ENCODE assay signal across 1 fruit fly cellular context in genomic region chr2L:7436492-7437324, dm6.
TF ChIP-seq lines count a peak whose summit lies in the region.

No protein-coding gene starts in this region.

TF ChIP-seq in whole organism, embryonic, 481 proteins besides CTCF, POLR2A, EP300 and RAD21 (continued from another document and continues in another):
- no peak; the same call in 2 of the 3 replicates for TF ChIP-seq CG7357 (GFP tag; IDR thresholded peaks at IDR 0.05; lab: Robert Waterston, UW)
- TF ChIP-seq Hand (GFP tag; optimal IDR thresholded peaks at IDR 0.05; lab: Kevin White, UChicago), result peak; percentile 9
- peak; percentile 69 for TF ChIP-seq Xrp1 (GFP tag; IDR thresholded peaks at IDR 0.05; lab: Robert Waterston, UW)
- no peak for TF ChIP-seq hth (optimal IDR thresholded peaks at IDR 0.05; lab: Kevin White, UChicago)
- peak; percentile 72; the same call in 2 of the 3 replicates for TF ChIP-seq ase (GFP tag; IDR thresholded peaks at IDR 0.05; lab: Robert Waterston, UW)
- TF ChIP-seq CG4282 (GFP tag; optimal IDR thresholded peaks at IDR 0.05; lab: Kevin White, UChicago), result peak; percentile 52
- TF ChIP-seq nau (GFP tag; optimal IDR thresholded peaks at IDR 0.05; lab: Kevin White, UChicago), result peak; percentile 80
- TF ChIP-seq dmrt99B (tag; optimal IDR thresholded peaks at IDR 0.05; lab: Kevin White, UChicago), result peak; percentile 59
- TF ChIP-seq gfzf (GFP tag; optimal IDR thresholded peaks at IDR 0.05; lab: Kevin White, UChicago), result peak; percentile 4
- peak; percentile 86 for TF ChIP-seq MTF-1 (GFP tag; optimal IDR thresholded peaks at IDR 0.05; lab: Kevin White, UChicago; ENCODE audit: borderline replicate concordance)
- no peak for TF ChIP-seq dan (GFP tag; IDR thresholded peaks at IDR 0.05; lab: Robert Waterston, UW)
- no peak for TF ChIP-seq CG6654 (GFP tag; optimal IDR thresholded peaks at IDR 0.05; lab: Kevin White, UChicago)
- TF ChIP-seq gro (GFP tag; optimal IDR thresholded peaks at IDR 0.05; lab: Kevin White, UChicago), result peak; percentile 64
- TF ChIP-seq CG30020 (tag; optimal IDR thresholded peaks at IDR 0.05; lab: Kevin White, UChicago), result no peak
- peak; percentile 64 for TF ChIP-seq shn (GFP tag; optimal IDR thresholded peaks at IDR 0.05; lab: Kevin White, UChicago)
- no peak for TF ChIP-seq CG1832 (GFP tag; optimal IDR thresholded peaks at IDR 0.05; lab: Kevin White, UChicago)
- no peak for TF ChIP-seq CG9437 (GFP tag; optimal IDR thresholded peaks at IDR 0.05; lab: Kevin White, UChicago)
- no peak for TF ChIP-seq crol (GFP tag; IDR thresholded peaks at IDR 0.05; lab: Robert Waterston, UW)
- peak; percentile 42 for TF ChIP-seq wor (GFP tag; IDR thresholded peaks at IDR 0.05; lab: Robert Waterston, UW)
- peak; percentile 75 for TF ChIP-seq ranshi (GFP tag; IDR thresholded peaks at IDR 0.05; lab: Robert Waterston, UW)
- peak; percentile 89 for TF ChIP-seq caup (GFP tag; optimal IDR thresholded peaks at IDR 0.05; lab: Kevin White, UChicago; ENCODE audit: severe bottlenecking)
- 0 out of 2 replicates have a peak, but pooled peaks have one; percentile 20 for TF ChIP-seq ap (GFP tag; IDR thresholded peaks at IDR 0.05; lab: Robert Waterston, UW)
- no peak for TF ChIP-seq ssp (GFP tag; IDR thresholded peaks at IDR 0.05; lab: Robert Waterston, UW)
- no peak for TF ChIP-seq CG34224 (GFP tag; IDR thresholded peaks at IDR 0.05; lab: Robert Waterston, UW; ENCODE audit: partially characterized antibody)
- TF ChIP-seq CG15696 (tag; optimal IDR thresholded peaks at IDR 0.05; lab: Kevin White, UChicago), result peak; percentile 2
- peak; percentile 67 for TF ChIP-seq CG9932 (GFP tag; IDR thresholded peaks at IDR 0.05; lab: Robert Waterston, UW)
- peak; percentile 28 for TF ChIP-seq Hsf (GFP tag; optimal IDR thresholded peaks at IDR 0.05; lab: Kevin White, UChicago)
- peak; percentile 86 for TF ChIP-seq B-H2 (GFP tag; optimal IDR thresholded peaks at IDR 0.05; lab: Kevin White, UChicago)
- TF ChIP-seq Eip74EF (GFP tag; optimal IDR thresholded peaks at IDR 0.05; lab: Kevin White, UChicago), result peak in 1 of 2 experiments; percentile 17
- no peak for TF ChIP-seq Hr39 (optimal IDR thresholded peaks at IDR 0.05; lab: Kevin White, UChicago)
- 0 out of 2 replicates have a peak, but pooled peaks have one; percentile 40 for TF ChIP-seq Oaz (GFP tag; IDR thresholded peaks at IDR 0.05; lab: Robert Waterston, UW)
- peak; percentile 55 for TF ChIP-seq cwo (GFP tag; optimal IDR thresholded peaks at IDR 0.05; lab: Kevin White, UChicago)
- TF ChIP-seq ttk (GFP tag; IDR thresholded peaks at IDR 0.05; lab: Robert Waterston, UW), result peak; percentile 31; the same call in 1 of the 2 replicates
- TF ChIP-seq CG6765 (GFP tag; optimal IDR thresholded peaks at IDR 0.05; lab: Kevin White, UChicago), result peak; percentile 52
- no peak; the same call in 1 of the 2 replicates for TF ChIP-seq GATAe (GFP tag; conservative IDR thresholded peaks at IDR 0.05; lab: Robert Waterston, UW)
- peak; percentile 62 for TF ChIP-seq H2.0 (GFP tag; IDR thresholded peaks at IDR 0.05; lab: Robert Waterston, UW)
- peak; percentile 41 for TF ChIP-seq CG31365 (tag; optimal IDR thresholded peaks at IDR 0.05; lab: Kevin White, UChicago)
- peak; percentile 40 for TF ChIP-seq CG10431 (GFP tag; optimal IDR thresholded peaks at IDR 0.05; lab: Kevin White, UChicago)
- peak; percentile 79 for TF ChIP-seq CG18599 (GFP tag; optimal IDR thresholded peaks at IDR 0.05; lab: Kevin White, UChicago)
- TF ChIP-seq HmgD (GFP tag; optimal IDR thresholded peaks at IDR 0.05; lab: Kevin White, UChicago), result peak; percentile 7
- peak; percentile 53 for TF ChIP-seq Dad (GFP tag; optimal IDR thresholded peaks at IDR 0.05; lab: Kevin White, UChicago)
- TF ChIP-seq CG10274 (GFP tag; optimal IDR thresholded peaks at IDR 0.05; lab: Kevin White, UChicago), result no peak
- TF ChIP-seq CG5953 (GFP tag; IDR thresholded peaks at IDR 0.05; lab: Robert Waterston, UW), result peak; percentile 68
- TF ChIP-seq CG16779 (GFP tag; IDR thresholded peaks at IDR 0.05; lab: Robert Waterston, UW), result peak; percentile 43; the same call in 1 of the 2 replicates
- TF ChIP-seq exex (tag; optimal IDR thresholded peaks at IDR 0.05; lab: Kevin White, UChicago), result peak; percentile 90
- peak; percentile 78 for TF ChIP-seq zfh1 (GFP tag; IDR thresholded peaks at IDR 0.05; lab: Robert Waterston, UW)
- TF ChIP-seq NC2β (GFP tag; optimal IDR thresholded peaks at IDR 0.05; lab: Kevin White, UChicago), result peak; percentile 21
- TF ChIP-seq CkIIα-i1 (GFP tag; IDR thresholded peaks at IDR 0.05; lab: Robert Waterston, UW), result peak; percentile 55; the same call in 1 of the 2 replicates
- TF ChIP-seq CG32772 (GFP tag; IDR thresholded peaks at IDR 0.05; lab: Robert Waterston, UW), result 0 out of 2 replicates have a peak, but pooled peaks have one; percentile 7
- TF ChIP-seq pnt (GFP tag; optimal IDR thresholded peaks at IDR 0.05; lab: Kevin White, UChicago), result peak; percentile 56
- TF ChIP-seq CG1792 (GFP tag; optimal IDR thresholded peaks at IDR 0.05; lab: Kevin White, UChicago), result peak; percentile 80
- peak; percentile 88 for TF ChIP-seq HmgZ (tag; optimal IDR thresholded peaks at IDR 0.05; lab: Kevin White, UChicago)
- TF ChIP-seq D19A (tag; optimal IDR thresholded peaks at IDR 0.05; lab: Kevin White, UChicago), result no peak
- TF ChIP-seq Stat92E (GFP tag; optimal IDR thresholded peaks at IDR 0.05; lab: Kevin White, UChicago), result no peak
- no peak for TF ChIP-seq Elba2 (GFP tag; optimal IDR thresholded peaks at IDR 0.05; lab: Kevin White, UChicago)
- TF ChIP-seq BtbVII (GFP tag; optimal IDR thresholded peaks at IDR 0.05; lab: Kevin White, UChicago), result peak; percentile 61
- no peak for TF ChIP-seq hkb (optimal IDR thresholded peaks at IDR 0.05; lab: Kevin White, UChicago)
- TF ChIP-seq hkb (GFP tag; IDR thresholded peaks at IDR 0.05; lab: Robert Waterston, UW), result peak; percentile 78
- peak; percentile 32 for TF ChIP-seq CG18011 (GFP tag; optimal IDR thresholded peaks at IDR 0.05; lab: Kevin White, UChicago)
- TF ChIP-seq cad (GFP tag; optimal IDR thresholded peaks at IDR 0.05; lab: Kevin White, UChicago), result no peak
- TF ChIP-seq sens-2 (GFP tag; IDR thresholded peaks at IDR 0.05; lab: Robert Waterston, UW), result 0 out of 2 replicates have a peak, but pooled peaks have one; percentile 37
- TF ChIP-seq lmd (GFP tag; IDR thresholded peaks at IDR 0.05; lab: Robert Waterston, UW), result peak; percentile 22; the same call in 1 of the 2 replicates
- peak; percentile 82 for TF ChIP-seq rib (GFP tag; IDR thresholded peaks at IDR 0.05; lab: Robert Waterston, UW)
- no peak for TF ChIP-seq klu (GFP tag; IDR thresholded peaks at IDR 0.05; lab: Robert Waterston, UW)
- peak; percentile 84 for TF ChIP-seq seq (GFP tag; IDR thresholded peaks at IDR 0.05; lab: Robert Waterston, UW)
- TF ChIP-seq CG2678 (tag; optimal IDR thresholded peaks at IDR 0.05; lab: Kevin White, UChicago), result peak; percentile 81
- TF ChIP-seq otp (GFP tag; IDR thresholded peaks at IDR 0.05; lab: Robert Waterston, UW), result peak; percentile 89
- no peak for TF ChIP-seq CG7271 (tag; optimal IDR thresholded peaks at IDR 0.05; lab: Kevin White, UChicago)
- TF ChIP-seq pho (GFP tag; optimal IDR thresholded peaks at IDR 0.05; lab: Kevin White, UChicago), result peak; percentile 75
- TF ChIP-seq chn (GFP tag; optimal IDR thresholded peaks at IDR 0.05; lab: Kevin White, UChicago), result peak; percentile 29
- peak; percentile 59 for TF ChIP-seq CoRest (tag; optimal IDR thresholded peaks at IDR 0.05; lab: Kevin White, UChicago)
- TF ChIP-seq sug (tag; optimal IDR thresholded peaks at IDR 0.05; lab: Kevin White, UChicago), result peak; percentile 99
- TF ChIP-seq Med (GFP tag; lab: Kevin White, UChicago), result peak; percentile 97
- TF ChIP-seq sd (tag; optimal IDR thresholded peaks at IDR 0.05; lab: Kevin White, UChicago), result peak; percentile 56
- TF ChIP-seq CG2875 (GFP tag; optimal IDR thresholded peaks at IDR 0.05; lab: Kevin White, UChicago), result peak; percentile 67
- peak; percentile 71 for TF ChIP-seq gcm2 (GFP tag; optimal IDR thresholded peaks at IDR 0.05; lab: Kevin White, UChicago)
- TF ChIP-seq CG6254 (GFP tag; optimal IDR thresholded peaks at IDR 0.05; lab: Kevin White, UChicago), result no peak
- peak; percentile 30 for TF ChIP-seq pzg (GFP tag; optimal IDR thresholded peaks at IDR 0.05; lab: Kevin White, UChicago)
- TF ChIP-seq dpn (GFP tag; optimal IDR thresholded peaks at IDR 0.05; lab: Kevin White, UChicago), result peak; percentile 51 to 88
- peak; percentile 37 for TF ChIP-seq D19B (GFP tag; optimal IDR thresholded peaks at IDR 0.05; lab: Kevin White, UChicago)
- peak; percentile 57 for TF ChIP-seq ewg (GFP tag; optimal IDR thresholded peaks at IDR 0.05; lab: Kevin White, UChicago)
- peak; percentile 91; the same call in 1 of the 2 replicates for TF ChIP-seq CG14014 (GFP tag; IDR thresholded peaks at IDR 0.05; lab: Robert Waterston, UW)
- no peak for TF ChIP-seq knrl (GFP tag; IDR thresholded peaks at IDR 0.05; lab: Robert Waterston, UW; ENCODE audit: partially characterized antibody)
- peak; percentile 88 for TF ChIP-seq CG17912 (GFP tag; optimal IDR thresholded peaks at IDR 0.05; lab: Kevin White, UChicago)
- no peak for TF ChIP-seq Scr (GFP tag; IDR thresholded peaks at IDR 0.05; lab: Robert Waterston, UW; ENCODE audit: partially characterized antibody)
- TF ChIP-seq CG9727 (GFP tag; optimal IDR thresholded peaks at IDR 0.05; lab: Kevin White, UChicago), result peak; percentile 49
- peak; percentile 82 for TF ChIP-seq CG1233 (GFP tag; optimal IDR thresholded peaks at IDR 0.05; lab: Kevin White, UChicago)
- peak; percentile 70 for TF ChIP-seq CG9876 (GFP tag; optimal IDR thresholded peaks at IDR 0.05; lab: Kevin White, UChicago)
- TF ChIP-seq Jarid2 (GFP tag; optimal IDR thresholded peaks at IDR 0.05; lab: Kevin White, UChicago), result peak; percentile 53
- TF ChIP-seq slbo (GFP tag; IDR thresholded peaks at IDR 0.05; lab: Robert Waterston, UW), result peak; percentile 82
- peak; percentile 23 for TF ChIP-seq CG31388 (GFP tag; optimal IDR thresholded peaks at IDR 0.05; lab: Kevin White, UChicago)
- TF ChIP-seq CG6175 (GFP tag; IDR thresholded peaks at IDR 0.05; lab: Robert Waterston, UW), result no peak; the same call in 2 of the 3 replicates
- TF ChIP-seq CG18764 (GFP tag; optimal IDR thresholded peaks at IDR 0.05; lab: Kevin White, UChicago), result peak; percentile 76
- TF ChIP-seq fd96Cb (tag; optimal IDR thresholded peaks at IDR 0.05; lab: Kevin White, UChicago), result no peak
- peak; percentile 65 for TF ChIP-seq fd64A (GFP tag; optimal IDR thresholded peaks at IDR 0.05; lab: Kevin White, UChicago)
- TF ChIP-seq Oli (tag; optimal IDR thresholded peaks at IDR 0.05; lab: Kevin White, UChicago), result no peak
- TF ChIP-seq eve (GFP tag; optimal IDR thresholded peaks at IDR 0.05; lab: Kevin White, UChicago), result no peak
- peak; percentile 45 for TF ChIP-seq CG10267 (tag; optimal IDR thresholded peaks at IDR 0.05; lab: Kevin White, UChicago)
- peak; percentile 64 for TF ChIP-seq Side (GFP tag; optimal IDR thresholded peaks at IDR 0.05; lab: Kevin White, UChicago)
- TF ChIP-seq CG11247 (GFP tag; IDR thresholded peaks at IDR 0.05; lab: Robert Waterston, UW), result peak; percentile 85
- TF ChIP-seq Sry-δ (GFP tag; optimal IDR thresholded peaks at IDR 0.05; lab: Kevin White, UChicago), result peak; percentile 43
- no peak for TF ChIP-seq Deaf1 (tag; optimal IDR thresholded peaks at IDR 0.05; lab: Kevin White, UChicago)
- no peak for TF ChIP-seq Tbp (GFP tag; optimal IDR thresholded peaks at IDR 0.05; lab: Kevin White, UChicago)
- TF ChIP-seq fu2 (GFP tag; optimal IDR thresholded peaks at IDR 0.05; lab: Kevin White, UChicago), result peak; percentile 48
- peak; percentile 92 for TF ChIP-seq scrt (GFP tag; optimal IDR thresholded peaks at IDR 0.05; lab: Kevin White, UChicago)
- TF ChIP-seq CG17612 (GFP tag; IDR thresholded peaks at IDR 0.05; lab: Robert Waterston, UW), result peak; percentile 67
- no peak for TF ChIP-seq MESR4 (GFP tag; optimal IDR thresholded peaks at IDR 0.05; lab: Kevin White, UChicago)
- peak; percentile 47; the same call in 1 of the 3 replicates for TF ChIP-seq CG2889 (GFP tag; IDR thresholded peaks at IDR 0.05; lab: Robert Waterston, UW)
- TF ChIP-seq dimm (GFP tag; IDR thresholded peaks at IDR 0.05; lab: Robert Waterston, UW), result peak; percentile 52; the same call in 1 of the 2 replicates
- no peak for TF ChIP-seq CG4404 (GFP tag; IDR thresholded peaks at IDR 0.05; lab: Robert Waterston, UW)
- TF ChIP-seq vvl (GFP tag; IDR thresholded peaks at IDR 0.05; lab: Robert Waterston, UW), result peak; percentile 36
- peak; percentile 81 for TF ChIP-seq CG4854 (GFP tag; optimal IDR thresholded peaks at IDR 0.05; lab: Kevin White, UChicago)
- peak; percentile 40 for TF ChIP-seq dm (GFP tag; optimal IDR thresholded peaks at IDR 0.05; lab: Kevin White, UChicago)
- TF ChIP-seq CG13624 (GFP tag; optimal IDR thresholded peaks at IDR 0.05; lab: Kevin White, UChicago), result peak; percentile 77
- TF ChIP-seq Atf-2 (GFP tag; optimal IDR thresholded peaks at IDR 0.05; lab: Kevin White, UChicago), result peak; percentile 63
- peak; percentile 60 for TF ChIP-seq NC2α (GFP tag; optimal IDR thresholded peaks at IDR 0.05; lab: Kevin White, UChicago)
- no peak for TF ChIP-seq Bgb (GFP tag; IDR thresholded peaks at IDR 0.05; lab: Robert Waterston, UW; ENCODE audit: partially characterized antibody)
- TF ChIP-seq insv (GFP tag; optimal IDR thresholded peaks at IDR 0.05; lab: Kevin White, UChicago), result peak in 1 of 2 experiments; percentile 49
- TF ChIP-seq nmo (GFP tag; optimal IDR thresholded peaks at IDR 0.05; lab: Kevin White, UChicago), result no peak
- peak; percentile 11 for TF ChIP-seq salm (tag; optimal IDR thresholded peaks at IDR 0.05; lab: Kevin White, UChicago)
- TF ChIP-seq CG3281 (GFP tag; optimal IDR thresholded peaks at IDR 0.05; lab: Kevin White, UChicago), result peak; percentile 68
- peak; percentile 71 for TF ChIP-seq Fer2 (tag; optimal IDR thresholded peaks at IDR 0.05; lab: Kevin White, UChicago)
- no peak; the same call in 1 of the 2 replicates for TF ChIP-seq Drgx (GFP tag; IDR thresholded peaks at IDR 0.05; lab: Robert Waterston, UW)
- TF ChIP-seq ci (GFP tag; IDR thresholded peaks at IDR 0.05; lab: Robert Waterston, UW), result peak; percentile 92
- no peak for TF ChIP-seq Rx (GFP tag; IDR thresholded peaks at IDR 0.05; lab: Robert Waterston, UW)
- peak; percentile 77 for TF ChIP-seq CG14441 (GFP tag; IDR thresholded peaks at IDR 0.05; lab: Robert Waterston, UW)
- TF ChIP-seq z (GFP tag; IDR thresholded peaks at IDR 0.05; lab: Robert Waterston, UW), result no peak
- TF ChIP-seq cg (GFP tag; optimal IDR thresholded peaks at IDR 0.05; lab: Kevin White, UChicago), result no peak
- TF ChIP-seq Nf-YA (GFP tag; IDR thresholded peaks at IDR 0.05; lab: Robert Waterston, UW), result peak; percentile 72
- TF ChIP-seq bigmax (GFP tag; optimal IDR thresholded peaks at IDR 0.05; lab: Kevin White, UChicago), result peak; percentile 12
- no peak for TF ChIP-seq sna (GFP tag; IDR thresholded peaks at IDR 0.05; lab: Robert Waterston, UW; ENCODE audit: partially characterized antibody)
